Worm (Caenorhabditis elegans) whole organism, late embryonic: ENCODE results near the gene ubc-21.

Experiments used
- C38D4.7 ChIP-seq: fragments of 200-800 bp; sonication (Bioruptor generic); optimal IDR thresholded peaks from 2 replicates; lab custom pipeline; 2018; ENCODE audit warnings: mild to moderate bottlenecking, missing genetic modification characterization, moderate library complexity, missing compliant biosample characterization
- F13H6.1 ChIP-seq: sonication (generic microtip); optimal IDR thresholded peaks from 2 replicates; lab custom pipeline; 2016; ENCODE audit warnings: missing genetic modification characterization, missing compliant biosample characterization
- T23F11.4 ChIP-seq: fragments of 200-800 bp; sonication (Bioruptor generic); optimal IDR thresholded peaks from 2 replicates; lab custom pipeline; 2018; ENCODE audit warnings: mild to moderate bottlenecking, missing genetic modification characterization, missing compliant biosample characterization
- Y22D7AL.16 ChIP-seq: sonication (generic microtip); optimal IDR thresholded peaks from 2 replicates; lab custom pipeline; 2016; ENCODE audit warnings: missing genetic modification characterization, missing compliant biosample characterization
- ahr-1 ChIP-seq: sonication (generic microtip); optimal IDR thresholded peaks from 2 replicates; lab custom pipeline; 2016; ENCODE audit warnings: missing genetic modification characterization, missing compliant biosample characterization
- ama-1 ChIP-seq: fragments of 150-350 bp; optimal IDR thresholded peaks from 2 replicates; lab custom pipeline; 2014
- ceh-2 ChIP-seq: sonication (generic microtip); optimal IDR thresholded peaks from 2 replicates; lab custom pipeline; 2016; ENCODE audit warnings: missing genotype, missing genetic modification characterization, missing compliant biosample characterization
- ceh-22 ChIP-seq: sonication (generic microtip); optimal IDR thresholded peaks from 2 replicates; lab custom pipeline; 2017; ENCODE audit warnings: missing biosample characterization, missing genetic modification characterization
- ceh-31 ChIP-seq: sonication (generic microtip); optimal IDR thresholded peaks from 2 replicates; lab custom pipeline; 2016; ENCODE audit warnings: missing genetic modification characterization, missing compliant biosample characterization
- ceh-45 ChIP-seq: fragments of 200-800 bp; sonication (Bioruptor generic); IDR thresholded peaks from 2 replicates; pipeline ENCODE4 v1.3.6; 2022; ENCODE audit warnings: missing genetic modification reagents, missing genetic modification characterization, missing compliant biosample characterization
- ceh-9 ChIP-seq: sonication (generic microtip); optimal IDR thresholded peaks from 2 replicates; lab custom pipeline; 2016; ENCODE audit warnings: mild to moderate bottlenecking, missing genetic modification characterization, inconsistent platforms, missing compliant biosample characterization
- che-1 ChIP-seq: sonication (generic microtip); optimal IDR thresholded peaks from 2 replicates; lab custom pipeline; 2016; ENCODE audit warnings: mild to moderate bottlenecking, missing genetic modification characterization, missing compliant biosample characterization
- dmd-4 ChIP-seq: sonication (generic microtip); optimal IDR thresholded peaks from 2 replicates; lab custom pipeline; 2016; ENCODE audit warnings: borderline replicate concordance, missing genetic modification characterization, missing compliant biosample characterization
- elt-2 ChIP-seq: sonication (generic microtip); optimal IDR thresholded peaks from 2 replicates; lab custom pipeline; 2016; ENCODE audit warnings: missing genetic modification reagents, missing genetic modification characterization, missing compliant biosample characterization
- ets-4 ChIP-seq: sonication (generic microtip); optimal IDR thresholded peaks from 2 replicates; lab custom pipeline; 2016; ENCODE audit warnings: missing genetic modification characterization, missing compliant biosample characterization
- gmeb-2 ChIP-seq: sonication (generic microtip); optimal IDR thresholded peaks from 2 replicates; lab custom pipeline; 2016; ENCODE audit warnings: missing genetic modification characterization, inconsistent platforms, missing compliant biosample characterization
- hlh-13 ChIP-seq: fragments of 200-800 bp; sonication (Bioruptor generic); optimal IDR thresholded peaks from 2 replicates; lab custom pipeline; 2018; ENCODE audit warnings: mild to moderate bottlenecking, missing genetic modification characterization, missing compliant biosample characterization
- hlh-15 ChIP-seq: sonication (generic microtip); optimal IDR thresholded peaks from 2 replicates; lab custom pipeline; 2016; ENCODE audit warnings: missing genetic modification characterization, missing compliant biosample characterization
- hlh-8 ChIP-seq: sonication (generic microtip); optimal IDR thresholded peaks from 2 replicates; lab custom pipeline; 2016; ENCODE audit warnings: missing genotype, missing genetic modification characterization, missing compliant biosample characterization
- lin-11 ChIP-seq: fragments of 200-800 bp; sonication (Bioruptor generic); optimal IDR thresholded peaks from 2 replicates; lab custom pipeline; 2018; ENCODE audit warnings: mild to moderate bottlenecking, missing genetic modification characterization, missing compliant biosample characterization
- madf-2 ChIP-seq: sonication (generic microtip); optimal IDR thresholded peaks from 2 replicates; lab custom pipeline; 2017; ENCODE audit warnings: missing genetic modification characterization, missing compliant biosample characterization
- mec-3 ChIP-seq: sonication (generic microtip); optimal IDR thresholded peaks from 2 replicates; lab custom pipeline; 2016; ENCODE audit warnings: borderline replicate concordance, missing genetic modification characterization, missing compliant biosample characterization
- nhr-11 ChIP-seq: fragments of 150-350 bp; optimal IDR thresholded peaks from 2 replicates; lab custom pipeline; 2014; ENCODE audit warnings: missing biosample characterization, missing genetic modification characterization
- nhr-232 ChIP-seq: sonication (generic microtip); optimal IDR thresholded peaks from 2 replicates; lab custom pipeline; 2016; ENCODE audit warnings: missing genetic modification characterization, missing compliant biosample characterization
- odd-2 ChIP-seq: sonication (generic microtip); optimal IDR thresholded peaks from 2 replicates; lab custom pipeline; 2017; ENCODE audit warnings: antibody characterized with exemption, mild to moderate bottlenecking, missing genetic modification characterization, missing compliant biosample characterization
- pag-3 ChIP-seq: sonication (generic microtip); optimal IDR thresholded peaks from 2 replicates; lab custom pipeline; 2016; ENCODE audit warnings: missing compliant biosample characterization, missing genetic modification characterization, borderline replicate concordance
- pha-4 ChIP-seq: fragments of 150-350 bp; optimal IDR thresholded peaks from 2 replicates; lab custom pipeline; 2018; ENCODE audit warnings: missing biosample characterization, missing genetic modification reagents, missing genetic modification characterization
- pqm-1 ChIP-seq: sonication (generic microtip); optimal IDR thresholded peaks from 2 replicates; lab custom pipeline; 2016; ENCODE audit warnings: missing genetic modification characterization, missing compliant biosample characterization
- pros-1 ChIP-seq: fragments of 150-350 bp; optimal IDR thresholded peaks from 2 replicates; lab custom pipeline; 2014; ENCODE audit warnings: missing biosample characterization, missing genetic modification reagents, missing genetic modification characterization
- rnt-1 ChIP-seq: sonication (generic microtip); optimal IDR thresholded peaks from 2 replicates; lab custom pipeline; 2016; ENCODE audit warnings: missing genetic modification characterization, missing compliant biosample characterization
- sdc-2 ChIP-seq: sonication (generic microtip); optimal IDR thresholded peaks from 2 replicates; lab custom pipeline; 2016; ENCODE audit warnings: missing genotype, missing genetic modification characterization, missing compliant biosample characterization
- syd-9 ChIP-seq: sonication (generic microtip); optimal IDR thresholded peaks from 2 replicates; lab custom pipeline; 2016; ENCODE audit warnings: mild to moderate bottlenecking, missing genetic modification characterization, moderate library complexity, missing compliant biosample characterization
- tbx-2 ChIP-seq: sonication (generic microtip); optimal IDR thresholded peaks from 2 replicates; lab custom pipeline; 2016; ENCODE audit warnings: missing genetic modification characterization, missing compliant biosample characterization
- tbx-7 ChIP-seq: sonication (generic microtip); optimal IDR thresholded peaks from 2 replicates; lab custom pipeline; 2016; ENCODE audit warnings: missing genotype, missing genetic modification characterization, missing compliant biosample characterization
- unc-55 ChIP-seq: sonication (generic microtip); optimal IDR thresholded peaks from 2 replicates; lab custom pipeline; 2017; ENCODE audit warnings: missing biosample characterization, missing genetic modification reagents, missing genetic modification characterization

ubc-21 gene

ce11 chrX:8888835-8889234, 19.4 kb downstream of the ubc-21 start:
- TF ChIP-seq rnt-1 (tag; lab: Kevin White, UChicago) (peak; percentile 7), ceh-9 (tag; lab: Kevin White, UChicago) (no peak), ets-4 (tag; lab: Kevin White, UChicago) (no peak), Y22D7AL.16 (tag; lab: Kevin White, UChicago) (no peak), nhr-232 (tag; lab: Kevin White, UChicago) (no peak), hlh-15 (tag; lab: Kevin White, UChicago) (no peak), ceh-31 (tag; lab: Kevin White, UChicago) (peak; percentile 28), tbx-2 (tag; lab: Kevin White, UChicago) (no peak), ceh-22 (tag; lab: Kevin White, UChicago) (no peak), unc-55 (GFP tag; lab: Kevin White, UChicago) (peak; percentile 33)

- no peak for TF ChIP-seq ceh-22 (tag; lab: Kevin White, UChicago)
- TF ChIP-seq F13H6.1 (tag; lab: Kevin White, UChicago): no peak
- TF ChIP-seq pag-3 (tag; lab: Kevin White, UChicago): no peak
- TF ChIP-seq unc-55 (GFP tag; lab: Kevin White, UChicago): no peak
These were observed 20.9 kb downstream of the ubc-21 start for ce11 chrX:8890251-8890755.

- TF ChIP-seq elt-2 (tag; lab: Kevin White, UChicago): peak; percentile 74
- no peak for TF ChIP-seq nhr-11 (tag; lab: Kevin White, UChicago)
These were observed 22.0 kb downstream of the ubc-21 start for ce11 chrX:8891393-8891953.

ce11 chrX:8892808-8893207, 23.4 kb downstream of the ubc-21 start, which contains the start of gene C13E3.1:
C13E3.1 (plus strand) TSS chrX:8893108.
- TF ChIP-seq sdc-2 (tag; lab: Kevin White, UChicago): no peak
- TF ChIP-seq ceh-2 (tag; lab: Kevin White, UChicago): no peak
- no peak for TF ChIP-seq che-1 (tag; lab: Kevin White, UChicago)
- no peak for TF ChIP-seq pha-4 (tag; lab: Kevin White, UChicago)
- no peak for TF ChIP-seq lin-11
- TF ChIP-seq gmeb-2 (tag; lab: Kevin White, UChicago): no peak
- no peak for TF ChIP-seq odd-2 (tag; lab: Kevin White, UChicago)
- no peak for TF ChIP-seq pag-3 (tag; lab: Kevin White, UChicago)
- TF ChIP-seq dmd-4: no peak
- TF ChIP-seq madf-2 (tag; lab: Kevin White, UChicago): no peak
- no peak for TF ChIP-seq T23F11.4 (GFP tag; lab: Kevin White, UChicago)
- TF ChIP-seq hlh-13 (GFP tag; lab: Kevin White, UChicago): no peak
- TF ChIP-seq ceh-45: no peak
- TF ChIP-seq ahr-1 (tag; lab: Kevin White, UChicago): no peak
- no peak for TF ChIP-seq syd-9 (tag; lab: Kevin White, UChicago)
- TF ChIP-seq pqm-1 (tag; lab: Kevin White, UChicago): no peak

ce11 chrX:8902920-8903319, 33.5 kb downstream of the ubc-21 start:
- TF ChIP-seq elt-2 (tag; lab: Kevin White, UChicago) (no peak), pros-1 (no peak), rnt-1 (tag; lab: Kevin White, UChicago) (no peak), odd-2 (tag; lab: Kevin White, UChicago) (no peak), ceh-9 (tag; lab: Kevin White, UChicago) (no peak), mec-3 (tag; lab: Kevin White, UChicago) (no peak), ama-1 (lab: Kevin White, UChicago) (no peak), tbx-7 (tag; lab: Kevin White, UChicago) (no peak), syd-9 (tag; lab: Kevin White, UChicago) (no peak), dmd-4 (no peak), hlh-8 (tag; lab: Kevin White, UChicago) (no peak), ceh-31 (tag; lab: Kevin White, UChicago) (no peak), C38D4.7 (GFP tag; lab: Kevin White, UChicago) (no peak)
